Fruit fly (Drosophila melanogaster): ENCODE measurements around the gene CG42521.

DNA sequence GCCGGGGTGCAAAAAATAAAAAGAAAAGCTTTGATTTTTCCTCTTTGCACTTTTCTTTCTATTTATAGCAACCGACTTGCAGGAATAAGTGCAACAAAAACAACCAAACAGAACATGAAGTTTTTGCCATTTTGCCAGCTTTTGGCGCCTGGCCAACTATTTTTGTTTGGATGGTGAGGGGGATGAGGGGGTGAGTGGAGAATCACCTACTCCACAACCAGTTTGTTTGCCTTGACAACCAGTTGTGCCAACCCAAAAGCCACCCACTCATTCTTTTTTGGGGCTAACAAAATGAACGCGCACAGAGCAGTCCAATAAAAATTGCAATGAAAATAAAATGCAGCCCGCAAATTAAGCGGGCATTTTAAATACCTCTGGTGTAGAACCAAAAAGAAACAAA lies 33.9 kb upstream of the CG42521 start:
- TF ChIP-seq pan (optimal IDR thresholded peaks at IDR 0.05) (no peak), usp (GFP tag; optimal IDR thresholded peaks at IDR 0.05) (no peak), CG8478 (optimal IDR thresholded peaks at IDR 0.05) (no peak)
